Fruit fly (Drosophila melanogaster): Measurements from ENCODE around the gene CG43390.

CG43390 gene

dm6 chr3L:11554338-11554737, 25.4 kb downstream of the CG43390 start:
- TF ChIP-seq CG14711 (tag; optimal IDR thresholded peaks at IDR 0.05) (peak; percentile 11), ovo (GFP tag; optimal IDR thresholded peaks at IDR 0.05) (no peak), CG7101 (tag; optimal IDR thresholded peaks at IDR 0.05) (peak; percentile 6)

DNA sequence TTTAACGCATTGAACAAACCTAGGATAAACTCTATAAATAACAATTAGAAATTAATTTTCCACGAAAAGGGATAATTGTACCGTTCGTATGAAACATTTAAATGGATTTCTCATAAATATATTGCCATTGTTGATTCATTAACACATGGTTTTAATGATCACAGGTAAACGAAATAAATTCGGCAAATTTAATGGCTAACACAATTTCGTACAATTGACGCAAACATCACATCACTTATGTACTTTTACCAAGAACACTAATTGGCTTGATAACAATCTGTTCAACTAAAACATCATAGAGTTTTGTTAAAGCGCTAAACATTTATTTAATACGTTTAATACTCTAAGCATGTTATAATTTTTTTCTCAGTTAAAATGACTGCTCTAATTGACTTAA, 26.1 kb downstream of the CG43390 start:
- TF ChIP-seq CG1620 (GFP tag; optimal IDR thresholded peaks at IDR 0.05) (no peak), Mnt (GFP tag; optimal IDR thresholded peaks at IDR 0.05) (no peak), Hr96 (GFP tag; optimal IDR thresholded peaks at IDR 0.05) (no peak), CG14711 (tag; optimal IDR thresholded peaks at IDR 0.05) (no peak), CG12768 (GFP tag; optimal IDR thresholded peaks at IDR 0.05) (no peak)

DNA sequence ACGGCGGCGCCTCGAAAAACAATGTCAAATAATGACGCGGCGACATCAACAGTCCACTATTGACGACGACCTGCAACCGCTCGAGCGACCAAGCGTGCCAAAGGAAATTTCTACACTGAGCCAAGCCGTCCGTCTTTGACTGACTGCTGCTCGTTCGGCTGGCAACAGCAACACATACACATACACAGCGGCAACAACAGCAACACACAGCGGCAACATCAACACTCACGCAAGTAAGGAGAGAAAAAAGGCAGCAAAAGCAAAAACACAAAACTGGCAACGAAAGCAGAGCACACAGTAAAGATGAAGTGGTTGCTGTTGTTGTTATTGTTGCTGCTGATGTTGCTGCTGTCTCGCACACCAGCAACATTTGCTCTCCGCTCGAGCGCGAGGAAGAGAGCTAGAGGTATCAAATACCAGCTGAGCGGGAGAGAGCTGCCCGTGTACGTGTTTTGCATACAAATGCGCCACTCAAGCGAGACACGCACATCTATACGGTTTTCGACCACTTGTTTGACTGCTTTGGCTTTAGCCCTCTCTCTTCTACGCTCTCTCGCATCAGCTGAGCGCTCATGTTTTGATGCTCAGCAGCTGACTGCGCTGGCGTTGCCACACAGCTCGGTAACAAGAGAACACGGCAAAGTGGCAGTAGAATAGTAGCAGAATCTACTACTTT, 26.6 kb downstream of the CG43390 start:
- TF ChIP-seq CG7045 (GFP tag; optimal IDR thresholded peaks at IDR 0.05), result no peak
- TF ChIP-seq CG33017 (tag; optimal IDR thresholded peaks at IDR 0.05), result peak; percentile 22
- no peak for TF ChIP-seq CG5204 (GFP tag; optimal IDR thresholded peaks at IDR 0.05)
- TF ChIP-seq CG12768 (GFP tag; optimal IDR thresholded peaks at IDR 0.05), result peak; percentile 87
- TF ChIP-seq ovo (GFP tag; optimal IDR thresholded peaks at IDR 0.05), result no peak
- TF ChIP-seq CG11617 (GFP tag; optimal IDR thresholded peaks at IDR 0.05), result peak; percentile 32
- TF ChIP-seq bab1 (GFP tag; optimal IDR thresholded peaks at IDR 0.05), result peak; percentile 57
- TF ChIP-seq Mnt (GFP tag; optimal IDR thresholded peaks at IDR 0.05), result peak; percentile 72
- peak; percentile 38 for TF ChIP-seq CG7101 (tag; optimal IDR thresholded peaks at IDR 0.05)
- TF ChIP-seq kay (GFP tag; ENCODE audit: borderline replicate concordance), result no peak
- TF ChIP-seq cic (GFP tag; optimal IDR thresholded peaks at IDR 0.05), result peak; percentile 90
- TF ChIP-seq toe (GFP tag; optimal IDR thresholded peaks at IDR 0.05), result no peak
- TF ChIP-seq Hr96 (GFP tag; optimal IDR thresholded peaks at IDR 0.05), result no peak
- no peak for TF ChIP-seq cnc (optimal IDR thresholded peaks at IDR 0.05)
- TF ChIP-seq CG1620 (GFP tag; optimal IDR thresholded peaks at IDR 0.05), result no peak
- no peak for TF ChIP-seq CG14711 (tag; optimal IDR thresholded peaks at IDR 0.05)
- TF ChIP-seq Crg-1 (GFP tag; optimal IDR thresholded peaks at IDR 0.05), result peak; percentile 25
- TF ChIP-seq Clk (GFP tag; optimal IDR thresholded peaks at IDR 0.05), result no peak
- peak; percentile 85 for TF ChIP-seq tj (GFP tag; optimal IDR thresholded peaks at IDR 0.05)
- peak; percentile 22 for TF ChIP-seq pad (GFP tag; optimal IDR thresholded peaks at IDR 0.05)

DNA sequence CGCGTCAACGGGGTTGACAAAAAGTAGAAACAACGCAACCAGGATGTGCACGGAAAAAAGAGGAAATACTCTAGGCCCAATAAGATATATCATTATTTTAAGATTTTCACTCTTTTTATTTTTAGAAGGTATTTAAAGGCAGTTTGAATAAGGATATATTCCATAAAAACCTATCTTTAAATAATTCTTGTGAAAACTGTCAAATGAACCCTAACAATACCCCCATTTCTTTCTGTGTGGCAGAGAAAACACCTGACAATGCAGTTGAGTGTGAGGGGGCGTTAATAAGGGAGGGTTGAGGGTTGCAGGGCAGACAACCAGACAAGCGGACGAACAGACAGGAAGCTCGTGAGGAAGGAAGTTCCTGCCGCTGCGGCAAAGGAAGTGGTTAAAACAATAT, 27.8 kb downstream of the CG43390 start:
- TF ChIP-seq cnc (optimal IDR thresholded peaks at IDR 0.05) (no peak), CG14711 (tag; optimal IDR thresholded peaks at IDR 0.05) (peak; percentile 19), tj (GFP tag; optimal IDR thresholded peaks at IDR 0.05) (peak; percentile 1), CG33017 (tag; optimal IDR thresholded peaks at IDR 0.05) (peak; percentile 11), CG7101 (tag; optimal IDR thresholded peaks at IDR 0.05) (no peak)

DNA sequence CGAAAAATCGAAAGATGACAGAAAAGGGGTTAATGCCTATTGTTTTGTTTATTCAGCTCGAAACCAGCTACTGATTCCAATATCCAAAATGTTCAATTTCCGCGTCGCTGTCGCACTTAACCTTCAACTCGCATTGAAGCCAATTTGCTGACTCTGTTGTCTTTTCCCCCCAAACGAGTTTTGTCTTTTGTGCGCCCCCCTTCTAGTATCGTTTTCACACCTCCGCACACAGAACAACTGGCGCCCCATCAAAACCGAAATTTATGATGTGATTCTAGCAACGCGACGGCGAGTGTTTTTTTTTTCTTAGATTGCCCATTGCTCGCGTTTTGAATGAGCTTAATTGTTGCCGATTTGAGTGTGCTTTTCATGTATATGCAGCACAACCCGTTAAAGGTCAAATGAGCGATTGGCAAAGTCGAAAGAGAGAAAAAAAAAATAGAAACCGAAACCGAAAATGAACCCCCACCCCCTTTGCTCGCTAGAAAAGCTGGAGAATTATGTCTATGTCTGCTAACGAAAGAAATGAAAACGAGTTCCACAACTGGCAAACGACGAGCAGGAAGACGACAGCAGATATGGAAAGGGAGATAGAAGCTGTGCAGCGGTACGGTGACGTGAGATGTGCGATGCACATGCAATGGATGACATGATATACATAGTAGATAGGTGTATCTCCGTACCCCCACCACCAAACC, 29.2 kb downstream of the CG43390 start:
- TF ChIP-seq CG1620 (GFP tag; optimal IDR thresholded peaks at IDR 0.05) (no peak), tj (GFP tag; optimal IDR thresholded peaks at IDR 0.05) (peak; percentile 89), kay (GFP tag; ENCODE audit: borderline replicate concordance) (no peak), Clk (GFP tag; optimal IDR thresholded peaks at IDR 0.05) (no peak), Crg-1 (GFP tag; optimal IDR thresholded peaks at IDR 0.05) (no peak), ovo (GFP tag; optimal IDR thresholded peaks at IDR 0.05) (no peak)

DNA sequence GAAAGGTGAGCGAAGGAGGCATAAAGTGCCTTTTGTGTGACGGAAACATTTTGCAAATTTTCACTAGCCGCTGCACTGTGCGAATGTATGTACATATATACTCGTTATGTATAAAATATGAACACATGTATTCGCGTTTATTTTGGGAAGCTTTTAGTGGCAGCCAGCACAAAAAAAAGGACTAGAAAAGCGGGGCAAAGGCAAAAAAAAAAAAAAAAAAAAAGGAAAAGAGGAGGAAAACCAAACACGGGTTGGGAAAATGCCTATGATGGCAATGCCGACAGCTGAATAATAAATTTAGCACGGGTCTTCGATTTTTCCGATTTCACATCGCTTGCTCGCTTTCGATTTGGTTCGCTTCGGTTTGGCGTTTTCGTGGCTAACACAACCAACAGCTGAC, 30.3 kb downstream of the CG43390 start:
- TF ChIP-seq CG11617 (GFP tag; optimal IDR thresholded peaks at IDR 0.05) (no peak), tj (GFP tag; optimal IDR thresholded peaks at IDR 0.05) (peak; percentile 59)

- peak; percentile 82 for TF ChIP-seq tj (GFP tag; optimal IDR thresholded peaks at IDR 0.05)
- no peak for TF ChIP-seq pad (GFP tag; optimal IDR thresholded peaks at IDR 0.05)
These were observed 31.7 kb downstream of the CG43390 start for dm6 chr3L:11548009-11548408.

- TF ChIP-seq tj (GFP tag; optimal IDR thresholded peaks at IDR 0.05), result peak; percentile 97
- no peak for TF ChIP-seq CG14711 (tag; optimal IDR thresholded peaks at IDR 0.05)
- TF ChIP-seq CG11617 (GFP tag; optimal IDR thresholded peaks at IDR 0.05), result no peak
- TF ChIP-seq Mnt (GFP tag; optimal IDR thresholded peaks at IDR 0.05), result no peak
These were observed 32.3 kb downstream of the CG43390 start for dm6 chr3L:11547302-11547994.

All from whole organism, adult.